Worm (Caenorhabditis elegans): Measurements from ENCODE around the gene sri-7.

DNA sequence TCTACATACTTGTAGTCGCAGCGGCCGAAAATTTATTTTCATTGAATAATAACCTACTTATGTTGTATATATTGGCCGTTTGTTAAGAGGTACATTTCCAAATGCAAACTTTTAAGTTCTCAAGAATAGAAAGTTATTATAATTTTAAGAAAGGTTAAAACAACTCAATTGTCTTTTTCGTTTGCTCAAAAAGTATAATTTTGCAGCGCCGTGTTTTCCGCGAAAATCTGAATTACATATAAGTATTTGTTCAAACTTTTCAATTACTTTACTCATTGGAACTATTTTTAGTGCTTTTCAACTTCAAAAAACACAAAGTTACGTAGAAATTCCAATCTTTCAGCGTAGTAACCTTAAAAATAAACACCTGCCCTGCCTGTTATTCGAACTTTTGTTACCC, 45.3 kb downstream of the sri-7 start, which contains the start of gene srh-239:
- no peak for TF ChIP-seq dao-5 (tag; optimal IDR thresholded peaks at IDR 0.05)
- TF ChIP-seq W03F9.2 (tag; optimal IDR thresholded peaks at IDR 0.05): no peak

Data from whole organism, L4/young adult.